Fruit fly (Drosophila melanogaster): ENCODE results near the gene CG34175.
A peak's percentile ranks its signal among the peaks of the same experiment; 100 is the strongest.

CG34175 gene

dm6 chr2L:3348146-3348747, 49.6 kb upstream of the CG34175 start (continued):
- TF ChIP-seq caup (GFP tag; optimal IDR thresholded peaks at IDR 0.05; ENCODE audit: severe bottlenecking) (peak; percentile 12), tup (GFP tag; optimal IDR thresholded peaks at IDR 0.05) (no peak), dan (GFP tag; IDR thresholded peaks at IDR 0.05) (peak; percentile 60; the same call in 1 of the 2 replicates), CG3163 (GFP tag; optimal IDR thresholded peaks at IDR 0.05) (no peak), CG2875 (GFP tag; optimal IDR thresholded peaks at IDR 0.05) (peak; percentile 84), usp (GFP tag; optimal IDR thresholded peaks at IDR 0.05) (no peak), peb (GFP tag; IDR thresholded peaks at IDR 0.05) (peak; percentile 89), sna (GFP tag; IDR thresholded peaks at IDR 0.05; ENCODE audit: partially characterized antibody) (peak; percentile 57; the same call in 1 of the 2 replicates), D19B (GFP tag; optimal IDR thresholded peaks at IDR 0.05) (no peak), CG11085 (GFP tag; IDR thresholded peaks at IDR 0.05) (peak; percentile 61; the same call in 1 of the 2 replicates), CG17802 (tag; optimal IDR thresholded peaks at IDR 0.05) (peak; percentile 65), Ets97D (GFP tag; optimal IDR thresholded peaks at IDR 0.05) (peak; percentile 31), corto (GFP tag; optimal IDR thresholded peaks at IDR 0.05) (peak; percentile 42), CG9817 (tag; optimal IDR thresholded peaks at IDR 0.05) (peak; percentile 24), Antp (GFP tag; optimal IDR thresholded peaks at IDR 0.05) (peak; percentile 62), crc (GFP tag; optimal IDR thresholded peaks at IDR 0.05) (peak; percentile 32), CG18011 (GFP tag; optimal IDR thresholded peaks at IDR 0.05) (peak; percentile 10), vfl (GFP tag; optimal IDR thresholded peaks at IDR 0.05) (no peak), CG8290 (GFP tag; optimal IDR thresholded peaks at IDR 0.05) (peak; percentile 22), CG8290 (tag; optimal IDR thresholded peaks at IDR 0.05) (no peak), toy (GFP tag; IDR thresholded peaks at IDR 0.05) (no peak), Dad (GFP tag; optimal IDR thresholded peaks at IDR 0.05) (peak; percentile 40), nerfin-1 (tag; optimal IDR thresholded peaks at IDR 0.05) (peak; percentile 78), CG1792 (GFP tag; optimal IDR thresholded peaks at IDR 0.05) (peak; percentile 44), Tbp (GFP tag; optimal IDR thresholded peaks at IDR 0.05) (no peak), maf-S (GFP tag; optimal IDR thresholded peaks at IDR 0.05) (peak; percentile 13), tap (tag; optimal IDR thresholded peaks at IDR 0.05) (peak; percentile 79), CG30020 (tag; optimal IDR thresholded peaks at IDR 0.05) (no peak), CG10267 (tag; optimal IDR thresholded peaks at IDR 0.05) (peak; percentile 76), MESR4 (GFP tag; optimal IDR thresholded peaks at IDR 0.05) (peak; percentile 12), CG14050 (GFP tag; IDR thresholded peaks at IDR 0.05) (peak; percentile 76), sens-2 (GFP tag; IDR thresholded peaks at IDR 0.05) (peak; percentile 91), Fer3 (tag; optimal IDR thresholded peaks at IDR 0.05) (peak; percentile 65), ewg (GFP tag; optimal IDR thresholded peaks at IDR 0.05) (peak; percentile 84), CG2120 (GFP tag; optimal IDR thresholded peaks at IDR 0.05) (no peak), zen2 (GFP tag; IDR thresholded peaks at IDR 0.05; ENCODE audit: partially characterized antibody) (no peak), gt (GFP tag; IDR thresholded peaks at IDR 0.05) (peak; percentile 85)

DNA sequence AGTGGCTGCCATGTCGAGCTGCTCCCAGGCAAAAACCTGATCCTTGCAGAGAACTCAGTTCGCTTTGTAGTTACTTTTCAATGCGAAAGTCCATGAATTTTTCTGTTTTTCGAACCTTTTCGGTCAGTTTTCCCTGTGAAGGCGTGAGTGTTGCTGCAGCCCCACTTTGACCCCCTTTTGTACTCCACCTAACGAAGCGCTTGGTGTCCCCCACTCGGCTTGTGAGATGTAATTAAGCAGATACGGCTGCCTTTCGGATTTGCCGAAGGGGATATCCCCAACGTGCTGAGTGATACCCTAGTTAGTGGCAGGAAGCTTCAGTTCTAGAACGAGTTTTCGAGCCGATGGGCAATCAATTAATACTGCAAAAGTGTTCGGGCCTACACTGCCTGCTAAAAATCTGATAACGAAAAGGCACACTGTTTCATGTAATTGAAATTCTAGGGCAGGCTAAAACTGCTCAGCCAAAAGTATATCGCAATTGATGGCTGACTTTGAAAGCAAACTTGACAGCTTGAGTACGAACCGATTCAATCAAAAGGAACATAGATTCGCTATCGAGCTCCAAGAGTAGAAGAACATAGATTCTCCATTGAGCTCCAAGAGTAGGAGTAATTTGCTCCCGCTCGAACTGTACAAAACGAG, 46.1 kb upstream of the CG34175 start:
- TF ChIP-seq nom (GFP tag; optimal IDR thresholded peaks at IDR 0.05), result peak; percentile 43
- no peak for TF ChIP-seq CG18619 (GFP tag; optimal IDR thresholded peaks at IDR 0.05)
- no peak for TF ChIP-seq CG17328 (GFP tag; IDR thresholded peaks at IDR 0.05)
- no peak for TF ChIP-seq CG12219 (GFP tag; optimal IDR thresholded peaks at IDR 0.05)
- no peak for TF ChIP-seq luna (GFP tag; optimal IDR thresholded peaks at IDR 0.05)
- no peak for TF ChIP-seq CG3847 (GFP tag; IDR thresholded peaks at IDR 0.05)
- TF ChIP-seq Atf6 (GFP tag; IDR thresholded peaks at IDR 0.05), result no peak
- TF ChIP-seq CG10209 (GFP tag; optimal IDR thresholded peaks at IDR 0.05), result no peak
- TF ChIP-seq cwo (GFP tag; optimal IDR thresholded peaks at IDR 0.05), result no peak
